Worm (Caenorhabditis elegans) whole organism, L2 larva: Measurements from ENCODE around the gene ZC513.2.

Experiments
- F13H6.1 ChIP-seq: sonication (generic microtip); optimal IDR thresholded peaks from 2 replicates; lab custom pipeline; 2016; ENCODE audit warnings: missing genetic modification characterization, missing compliant biosample characterization
- R02D3.7 ChIP-seq: fragments of 150-350 bp; optimal IDR thresholded peaks from 2 replicates; lab custom pipeline; 2014; ENCODE audit warnings: missing biosample characterization, missing genetic modification characterization
- ama-1 ChIP-seq: fragments of 150-350 bp; optimal IDR thresholded peaks from 2 replicates; lab custom pipeline; 2018; ENCODE audit warnings: inconsistent platforms
- egl-27 ChIP-seq: sonication (generic microtip); optimal IDR thresholded peaks from 3 replicates; lab custom pipeline; 2017; ENCODE audit warnings: missing biosample characterization, missing genetic modification reagents, missing genetic modification characterization
- lin-11 ChIP-seq: fragments of 150-350 bp; sonication (generic microtip); optimal IDR thresholded peaks from 2 replicates; lab custom pipeline; 2014; ENCODE audit warnings: missing biosample characterization, missing genetic modification characterization, inconsistent platforms, mixed read lengths
- lin-13 ChIP-seq: fragments of 150-350 bp; optimal IDR thresholded peaks from 2 replicates; lab custom pipeline; 2014; ENCODE audit warnings: missing biosample characterization, missing genetic modification reagents, missing genetic modification characterization
- lin-39 ChIP-seq: fragments of 150-350 bp; optimal IDR thresholded peaks from 2 replicates; lab custom pipeline; 2014; ENCODE audit warnings: missing biosample characterization, missing genetic modification reagents, missing genetic modification characterization
- lsy-2 ChIP-seq, 2 experiments: fragments of 150-350 bp in 1 of 2; sonication (generic microtip) in 1 of 2; optimal IDR thresholded peaks; 2 replicates each; lab custom pipeline; 2014 to 2017; ENCODE audit warnings: missing biosample characterization in 2 of 2, missing genetic modification characterization in 2 of 2
- nhr-11 ChIP-seq: fragments of 150-350 bp; optimal IDR thresholded peaks from 2 replicates; lab custom pipeline; 2014; ENCODE audit warnings: missing biosample characterization, missing genetic modification characterization
- nhr-77 ChIP-seq: fragments of 150-350 bp; optimal IDR thresholded peaks from 2 replicates; lab custom pipeline; 2014; ENCODE audit warnings: missing biosample characterization, missing genetic modification characterization

ce11 chrV:8040247-8041084, 13.8 kb upstream of the ZC513.2 start:
- TF ChIP-seq nhr-77 (tag; lab: Kevin White, UChicago) (no peak), lin-13 (no peak), nhr-11 (tag; lab: Kevin White, UChicago) (no peak), R02D3.7 (tag; lab: Kevin White, UChicago) (no peak), egl-27 (peak; percentile 33), F13H6.1 (no peak), lin-11 (tag; lab: Kevin White, UChicago) (no peak), ama-1 (lab: Kevin White, UChicago) (peak; percentile 94), lsy-2 (tag; optimal IDR thresholded peaks at IDR 0.05; lab: Kevin White, UChicago) (no peak), lin-39 (no peak)
